Worm (Caenorhabditis elegans): ENCODE data around the gene F08F8.7.

DNA sequence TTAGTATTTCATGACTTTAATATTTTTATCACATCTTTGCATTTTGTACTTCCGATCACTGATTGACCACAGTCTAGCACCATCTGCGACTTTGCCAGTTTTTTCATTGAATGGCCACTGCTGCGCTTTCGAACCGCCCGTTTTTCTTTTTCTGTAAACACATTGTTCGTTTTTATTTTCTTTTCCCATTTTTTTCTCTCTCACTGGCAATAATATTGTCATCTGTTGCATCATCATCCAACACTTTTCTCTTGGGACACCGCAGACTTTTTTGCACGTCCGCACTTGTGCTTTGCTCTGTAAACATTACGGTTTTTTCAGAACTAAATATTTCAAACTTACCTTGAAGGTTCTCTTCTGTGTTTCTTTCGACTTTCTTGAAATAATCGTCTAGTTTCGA is 11.7 kb upstream of the F08F8.7 start:
- TF ChIP-seq egl-27 (tag; optimal IDR thresholded peaks at IDR 0.05), result no peak
- no peak for TF ChIP-seq dmd-9 (GFP tag; IDR thresholded peaks at IDR 0.05)
- no peak for TF ChIP-seq ztf-11 (tag; optimal IDR thresholded peaks at IDR 0.05)
- TF ChIP-seq mdl-1 (tag; optimal IDR thresholded peaks at IDR 0.05), result no peak
- no peak for TF ChIP-seq ama-1 (optimal IDR thresholded peaks at IDR 0.05)
- no peak for TF ChIP-seq dpl-1 (GFP tag; optimal IDR thresholded peaks at IDR 0.05)
- peak; percentile 93 for TF ChIP-seq aha-1 (tag)
- no peak for TF ChIP-seq lin-15B (tag; optimal IDR thresholded peaks at IDR 0.05)
- no peak for TF ChIP-seq ceh-32 (tag; optimal IDR thresholded peaks at IDR 0.05; ENCODE audit: poor library complexity)
- no peak for TF ChIP-seq ces-1 (GFP tag; optimal IDR thresholded peaks at IDR 0.05)
- TF ChIP-seq hmg-1.1 (GFP tag; IDR thresholded peaks at IDR 0.05), result no peak
